Fruit fly (Drosophila melanogaster) whole organism, embryonic: ENCODE data around the gene Sur-8.

Source experiments
- Abd-B ChIP-seq: fragments of 200-800 bp; sonication (Bioruptor generic); optimal IDR thresholded peaks from 2 replicates; lab custom pipeline; 2018; ENCODE audit warnings: missing biosample characterization, mild to moderate bottlenecking, missing genetic modification characterization, moderate library complexity
- Adf1 ChIP-seq: fragments of 200-800 bp; sonication (Bioruptor generic); IDR thresholded peaks from 2 replicates; pipeline ENCODE4 v1.3.6; 2022; ENCODE audit warnings: missing biosample characterization, missing genetic modification characterization
- CG10267 ChIP-seq: fragments of 200-800 bp; sonication (Bioruptor generic); optimal IDR thresholded peaks from 2 replicates; lab custom pipeline; 2018; ENCODE audit warnings: missing biosample characterization, mild to moderate bottlenecking, missing genetic modification characterization, moderate library complexity
- CG14050 ChIP-seq: fragments of 200-800 bp; sonication (Bioruptor generic); IDR thresholded peaks from 3 replicates; pipeline ENCODE4 v1.3.6; 2022; ENCODE audit warnings: missing biosample characterization, missing genetic modification characterization
- CG15011 ChIP-seq: fragments of 200-800 bp; sonication (Bioruptor generic); optimal IDR thresholded peaks from 3 replicates; lab custom pipeline; 2018; ENCODE audit warnings: missing biosample characterization, mild to moderate bottlenecking, missing genetic modification characterization
- CG17359 ChIP-seq: fragments of 200-800 bp; sonication (Bioruptor generic); optimal IDR thresholded peaks from 3 replicates; lab custom pipeline; 2018; ENCODE audit warnings: missing biosample characterization, mild to moderate bottlenecking, missing genetic modification characterization, moderate library complexity
- CG3065 ChIP-seq: fragments of 200-800 bp; sonication (Bioruptor generic); optimal IDR thresholded peaks from 2 replicates; lab custom pipeline; 2016; ENCODE audit warnings: missing biosample characterization, missing genetic modification characterization
- CG32532 ChIP-seq: fragments of 200-800 bp; sonication (Bioruptor generic); IDR thresholded peaks from 2 replicates; pipeline ENCODE4 v1.3.6; 2022; ENCODE audit warnings: missing biosample characterization, missing genetic modification characterization
- CG33213 ChIP-seq: fragments of 200-800 bp; sonication (Bioruptor generic); optimal IDR thresholded peaks from 3 replicates; lab custom pipeline; 2016; ENCODE audit warnings: missing biosample characterization, missing genetic modification characterization
- CG6654 ChIP-seq: fragments of 200-800 bp; sonication (Bioruptor generic); optimal IDR thresholded peaks from 2 replicates; lab custom pipeline; 2017; ENCODE audit warnings: missing biosample characterization, mild to moderate bottlenecking, missing genetic modification characterization
- CG6765 ChIP-seq: fragments of 200-800 bp; sonication (Bioruptor generic); optimal IDR thresholded peaks from 3 replicates; lab custom pipeline; 2017; ENCODE audit warnings: missing biosample characterization, mild to moderate bottlenecking, missing genetic modification characterization
- CG9215 ChIP-seq: fragments of 200-800 bp; sonication (Bioruptor generic); IDR thresholded peaks from 2 replicates; pipeline ENCODE4 v1.3.6; 2022; ENCODE audit warnings: missing biosample characterization, missing genetic modification characterization
- CG9932 ChIP-seq: fragments of 200-800 bp; sonication (Bioruptor generic); IDR thresholded peaks from 2 replicates; pipeline ENCODE4 v1.3.6; 2022; ENCODE audit warnings: missing biosample characterization, missing genetic modification characterization
- CkIIα-i1 ChIP-seq: fragments of 200-800 bp; sonication (Bioruptor generic); IDR thresholded peaks from 2 replicates; pipeline ENCODE4 v1.3.6; 2022; ENCODE audit warnings: missing biosample characterization, missing genetic modification characterization
- Dad ChIP-seq: fragments of 200-800 bp; sonication (Bioruptor generic); optimal IDR thresholded peaks from 3 replicates; lab custom pipeline; 2016; ENCODE audit warnings: missing biosample characterization, missing genetic modification characterization
- Dbx ChIP-seq: fragments of 200-800 bp; sonication (Bioruptor generic); IDR thresholded peaks from 3 replicates; pipeline ENCODE4 v1.3.6; 2022; ENCODE audit warnings: missing biosample characterization, missing genetic modification characterization
- Doc3 ChIP-seq: fragments of 200-800 bp; sonication (Bioruptor generic); IDR thresholded peaks from 3 replicates; pipeline ENCODE4 v1.3.6; 2022; ENCODE audit warnings: missing biosample characterization, missing genetic modification characterization; ENCODE audit not compliant: partially characterized antibody
- E2f1 ChIP-seq: fragments of 200-800 bp; sonication (Bioruptor generic); IDR thresholded peaks from 2 replicates; pipeline ENCODE4 v1.3.6; 2022; ENCODE audit warnings: missing biosample characterization, missing genetic modification characterization
- Hey ChIP-seq: fragments of 200-800 bp; sonication (Bioruptor generic); optimal IDR thresholded peaks from 3 replicates; lab custom pipeline; 2018; ENCODE audit warnings: missing biosample characterization, mild to moderate bottlenecking, missing genetic modification characterization
- Hsf ChIP-seq: fragments of 200-800 bp; sonication (Bioruptor generic); optimal IDR thresholded peaks from 3 replicates; lab custom pipeline; 2016; ENCODE audit warnings: missing biosample characterization, missing genetic modification characterization
- Jarid2 ChIP-seq: fragments of 200-800 bp; sonication (Bioruptor generic); optimal IDR thresholded peaks from 3 replicates; lab custom pipeline; 2017; ENCODE audit warnings: mild to moderate bottlenecking, missing biosample characterization, missing genetic modification reagents, missing genetic modification characterization
- Med ChIP-seq: fragments of 200-800 bp; sonication (Bioruptor generic); peaks from one replicate; lab custom pipeline; 2016; ENCODE audit warnings: missing biosample characterization, missing genetic modification characterization, mild to moderate bottlenecking, inconsistent platforms, moderate library complexity
- Mes4 ChIP-seq: fragments of 200-800 bp; sonication (Bioruptor generic); optimal IDR thresholded peaks from 2 replicates; lab custom pipeline; 2016; ENCODE audit warnings: missing biosample characterization, missing genetic modification characterization
- Nf-YC ChIP-seq: fragments of 200-800 bp; optimal IDR thresholded peaks from 3 replicates; lab custom pipeline; 2019; ENCODE audit warnings: missing biosample characterization, mild to moderate bottlenecking, missing genetic modification characterization, moderate library complexity
- Scr ChIP-seq: fragments of 200-800 bp; sonication (Bioruptor generic); IDR thresholded peaks from 2 replicates; pipeline ENCODE4 v1.3.6; 2022; ENCODE audit warnings: missing biosample characterization, missing genetic modification characterization; ENCODE audit not compliant: partially characterized antibody
- Sry-δ ChIP-seq: fragments of 200-800 bp; sonication (Bioruptor generic); optimal IDR thresholded peaks from 2 replicates; lab custom pipeline; 2016; ENCODE audit warnings: missing biosample characterization, missing genetic modification characterization
- Stat92E ChIP-seq, 3 experiments: fragments of >200 bp in 2 of 3; fragments of 200-800 bp in 1 of 3; sonication (Bioruptor generic) in 1 of 3; optimal IDR thresholded peaks; 2 replicates each; lab custom pipeline; 2017 to 2019; ENCODE audit warnings: missing biosample characterization in 3 of 3, missing genetic modification characterization in 3 of 3, mild to moderate bottlenecking in 1 of 3, moderate library complexity in 1 of 3
- Taf1 ChIP-seq: fragments of 200-800 bp; sonication (Bioruptor generic); IDR thresholded peaks from 2 replicates; pipeline ENCODE4 v1.3.6; 2022; ENCODE audit warnings: missing biosample characterization, missing genetic modification characterization
- ab ChIP-seq: fragments of 200-800 bp; sonication (Bioruptor generic); optimal IDR thresholded peaks from 2 replicates; lab custom pipeline; 2016; ENCODE audit warnings: missing biosample characterization, missing genetic modification characterization
- cato ChIP-seq: fragments of 200-800 bp; sonication (Bioruptor generic); optimal IDR thresholded peaks from 2 replicates; lab custom pipeline; 2016; ENCODE audit warnings: missing biosample characterization, missing genetic modification characterization, borderline replicate concordance
- chif ChIP-seq, 2 experiments: fragments of 200-800 bp; sonication (Bioruptor generic); optimal IDR thresholded peaks; 3 replicates each; lab custom pipeline; 2016; ENCODE audit warnings: missing biosample characterization in 2 of 2, missing genetic modification characterization in 2 of 2
- ci ChIP-seq: fragments of 200-800 bp; sonication (Bioruptor generic); IDR thresholded peaks from 3 replicates; pipeline ENCODE4 v1.3.6; 2022; ENCODE audit warnings: missing biosample characterization, missing genetic modification characterization
- corto ChIP-seq: fragments of 200-800 bp; sonication (Bioruptor generic); optimal IDR thresholded peaks from 2 replicates; lab custom pipeline; 2016; ENCODE audit warnings: missing biosample characterization, mild to moderate bottlenecking, missing genetic modification characterization, moderate library complexity
- dysf ChIP-seq: fragments of 200-800 bp; sonication (Bioruptor generic); IDR thresholded peaks from 3 replicates; pipeline ENCODE4 v1.3.6; 2022; ENCODE audit warnings: missing biosample characterization, missing genetic modification characterization
- eyg ChIP-seq: fragments of 200-800 bp; sonication (Bioruptor generic); optimal IDR thresholded peaks from 3 replicates; lab custom pipeline; 2016; ENCODE audit warnings: missing biosample characterization, missing genetic modification characterization
- fd96Cb ChIP-seq: fragments of 200-800 bp; sonication (Bioruptor generic); optimal IDR thresholded peaks from 2 replicates; lab custom pipeline; 2018; ENCODE audit warnings: missing biosample characterization, mild to moderate bottlenecking, missing genetic modification characterization, moderate library complexity
- gsb ChIP-seq: fragments of 200-800 bp; sonication (Bioruptor generic); IDR thresholded peaks from 2 replicates; pipeline ENCODE4 v1.3.6; 2022; ENCODE audit warnings: missing biosample characterization, missing genetic modification characterization
- jigr1 ChIP-seq: fragments of 200-800 bp; sonication (Bioruptor generic); IDR thresholded peaks from 3 replicates; pipeline ENCODE4 v1.3.6; 2022; ENCODE audit warnings: missing biosample characterization, missing genetic modification characterization
- kni ChIP-seq: fragments of 200-800 bp; sonication (Bioruptor generic); optimal IDR thresholded peaks from 3 replicates; lab custom pipeline; 2017; ENCODE audit warnings: mild to moderate bottlenecking, missing biosample characterization, missing genetic modification reagents, missing genetic modification characterization
- lola ChIP-seq, 3 experiments: fragments of >200 bp in 2 of 3; fragments of 200-800 bp in 1 of 3; sonication (Bioruptor generic) in 1 of 3; optimal IDR thresholded peaks; 2 replicates each; lab custom pipeline; 2017 to 2019; ENCODE audit warnings: missing biosample characterization in 3 of 3, missing genetic modification characterization in 3 of 3, mild to moderate bottlenecking in 1 of 3, moderate library complexity in 1 of 3
- mld ChIP-seq: fragments of 200-800 bp; sonication (Bioruptor generic); IDR thresholded peaks from 3 replicates; pipeline ENCODE4 v1.3.6; 2022; ENCODE audit warnings: missing biosample characterization, missing genetic modification characterization; ENCODE audit not compliant: partially characterized antibody
- org-1 ChIP-seq: fragments of 200-800 bp; sonication (Bioruptor generic); optimal IDR thresholded peaks from 2 replicates; lab custom pipeline; 2017; ENCODE audit warnings: missing biosample characterization, missing genetic modification characterization
- pan ChIP-seq, 4 experiments: fragments of >200 bp in 3 of 4; fragments of 200-800 bp in 1 of 4; sonication (Bioruptor generic) in 1 of 4; optimal IDR thresholded peaks in 3 of 4; IDR thresholded peaks in 1 of 4; 2 replicates each; pipeline versions ENCODE4 v1.3.6 to Lab custom; 2017 to 2022; ENCODE audit warnings: missing biosample characterization in 2 of 4, missing genetic modification characterization in 2 of 4, mixed read lengths in 1 of 4
- sens ChIP-seq: fragments of 200-800 bp; sonication (Bioruptor generic); peaks from one replicate; lab custom pipeline; 2016; ENCODE audit warnings: missing biosample characterization, missing genetic modification characterization
- slp2 ChIP-seq: fragments of 200-800 bp; sonication (Bioruptor generic); optimal IDR thresholded peaks from 2 replicates; lab custom pipeline; 2016; ENCODE audit warnings: missing biosample characterization, missing genetic modification characterization
- tll ChIP-seq, 2 experiments: fragments of 200-800 bp in 1 of 2; fragments of >200 bp in 1 of 2; sonication (Bioruptor generic) in 1 of 2; optimal IDR thresholded peaks; 2 replicates each; lab custom pipeline; 2017 to 2019; ENCODE audit warnings: missing biosample characterization in 2 of 2, missing genetic modification characterization in 2 of 2, mild to moderate bottlenecking in 1 of 2, moderate library complexity in 1 of 2
- twi ChIP-seq: fragments of 200-800 bp; optimal IDR thresholded peaks from 2 replicates; lab custom pipeline; 2019; ENCODE audit warnings: missing biosample characterization, mild to moderate bottlenecking, missing genetic modification characterization, moderate library complexity
- unc-4 ChIP-seq: fragments of 200-800 bp; sonication (Bioruptor generic); IDR thresholded peaks from 2 replicates; pipeline ENCODE4 v1.3.6; 2022; ENCODE audit warnings: missing biosample characterization, missing genetic modification characterization; ENCODE audit not compliant: partially characterized antibody
- usp ChIP-seq: fragments of >200 bp; optimal IDR thresholded peaks from 2 replicates; lab custom pipeline; 2017; ENCODE audit warnings: missing biosample characterization, missing genetic modification characterization

Gene Sur-8

DNA sequence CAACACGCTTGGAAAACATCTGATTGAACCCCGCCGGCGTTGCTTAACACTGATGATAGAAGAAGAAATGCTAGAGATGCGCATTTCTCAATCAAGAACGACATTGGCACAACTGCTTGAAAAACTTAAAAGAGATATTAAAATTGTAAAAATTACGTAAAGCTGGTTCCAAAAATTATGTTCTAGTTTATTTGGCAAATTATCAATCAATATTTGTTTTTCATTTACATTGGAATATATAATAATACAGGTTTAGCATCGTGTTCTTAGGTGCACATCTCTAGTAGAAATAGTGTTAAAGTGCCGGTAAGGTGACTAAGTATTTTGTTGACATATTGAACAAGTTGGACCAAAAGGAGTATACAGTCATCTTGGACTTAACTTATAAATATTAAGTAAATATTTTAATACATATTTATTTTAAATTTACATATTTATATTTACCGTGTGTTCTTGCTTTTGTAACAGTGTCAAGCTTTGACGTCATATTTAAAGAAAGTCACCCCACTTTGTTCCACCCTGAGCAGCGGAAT is 10.9 kb downstream of the Sur-8 start, which contains the start of the genes Brf and sds22 (continued):
- TF ChIP-seq Taf1 (GFP tag; lab: Robert Waterston, UW) (peak; percentile 74), Hsf (peak; percentile 98), Stat92E (GFP tag; optimal IDR thresholded peaks at IDR 0.05; lab: Kevin White, UChicago) (peak in 1 of 3 experiments; percentile 74), tll (GFP tag; optimal IDR thresholded peaks at IDR 0.05; lab: Kevin White, UChicago) (peak; percentile 33 to 81), CkIIα-i1 (GFP tag; lab: Robert Waterston, UW) (no peak), Jarid2 (GFP tag; lab: Kevin White, UChicago) (peak; percentile 62), sens (GFP tag; lab: Kevin White, UChicago) (peak; percentile 99), gsb (GFP tag; lab: Robert Waterston, UW) (peak; percentile 75), kni (GFP tag; lab: Kevin White, UChicago) (peak; percentile 74), fd96Cb (tag; lab: Kevin White, UChicago) (peak; percentile 95), Med (GFP tag; lab: Kevin White, UChicago) (peak; percentile 99), cato (GFP tag; lab: Kevin White, UChicago) (peak; percentile 89), ab (GFP tag; lab: Kevin White, UChicago) (peak; percentile 89), dysf (GFP tag; lab: Robert Waterston, UW) (peak; percentile 96), CG14050 (GFP tag; lab: Robert Waterston, UW) (peak; percentile 87), slp2 (GFP tag; lab: Kevin White, UChicago) (peak; percentile 93), chif (GFP tag; optimal IDR thresholded peaks at IDR 0.05; lab: Kevin White, UChicago) (peak; percentile 95 to 96), corto (GFP tag; lab: Kevin White, UChicago) (peak; percentile 85), CG9932 (GFP tag; lab: Robert Waterston, UW) (peak; percentile 98), ci (GFP tag; lab: Robert Waterston, UW) (peak; percentile 88), Nf-YC (tag; lab: Kevin White, UChicago) (peak; percentile 89), jigr1 (GFP tag; lab: Robert Waterston, UW) (peak; percentile 86; the same call in 2 of the 3 replicates), CG9215 (GFP tag; lab: Robert Waterston, UW) (peak; percentile 95), Adf1 (GFP tag; lab: Robert Waterston, UW) (peak; percentile 66), CG32532 (GFP tag; lab: Robert Waterston, UW) (peak; percentile 95), CG33213 (GFP tag; lab: Kevin White, UChicago) (peak; percentile 94), Abd-B (GFP tag; lab: Kevin White, UChicago) (peak; percentile 97), CG6765 (peak; percentile 82), pan (optimal IDR thresholded peaks at IDR 0.05; lab: Kevin White, UChicago) (no peak), pan (GFP tag; optimal IDR thresholded peaks at IDR 0.05 in 1 of 2, IDR thresholded peaks at IDR 0.05 in 1 of 2) (peak in 1 of 2 experiments; percentile 93), org-1 (GFP tag; lab: Kevin White, UChicago) (peak; percentile 87), usp (GFP tag; lab: Kevin White, UChicago) (no peak), Mes4 (peak; percentile 87), CG6654 (GFP tag; lab: Kevin White, UChicago) (peak; percentile 81), twi (tag; lab: Kevin White, UChicago) (peak; percentile 94), Sry-δ (GFP tag; lab: Kevin White, UChicago) (peak; percentile 95), Hey (tag; lab: Kevin White, UChicago) (peak; percentile 76), CG10267 (tag; lab: Kevin White, UChicago) (peak; percentile 100), CG15011 (GFP tag; lab: Kevin White, UChicago) (peak; percentile 83), Dbx (peak; percentile 96), E2f1 (GFP tag; lab: Robert Waterston, UW) (peak; percentile 87), eyg (GFP tag; lab: Kevin White, UChicago) (peak; percentile 80), Scr (GFP tag; lab: Robert Waterston, UW) (peak; percentile 86), Dad (GFP tag; lab: Kevin White, UChicago) (peak; percentile 95), CG3065 (GFP tag; lab: Kevin White, UChicago) (peak; percentile 93), lola (GFP tag; optimal IDR thresholded peaks at IDR 0.05; lab: Kevin White, UChicago) (peak in 1 of 3 experiments; percentile 97), mld (GFP tag; lab: Robert Waterston, UW) (peak; percentile 43; the same call in 1 of the 3 replicates), Doc3 (GFP tag; lab: Robert Waterston, UW) (peak; percentile 80), unc-4 (GFP tag; lab: Robert Waterston, UW) (peak; percentile 79), CG17359 (peak; percentile 92)
